Fruit fly (Drosophila melanogaster) whole organism, embryonic: Measurements from ENCODE around the gene CG8892.

Experiments used
- CG10366 ChIP-seq: fragments of 200-800 bp; sonication (Bioruptor generic); IDR thresholded peaks from 2 replicates; pipeline ENCODE4 v1.3.6; 2022; ENCODE audit warnings: missing biosample characterization, missing genetic modification characterization
- CG11695 ChIP-seq: fragments of 200-800 bp; sonication (Bioruptor generic); IDR thresholded peaks from 3 replicates; pipeline ENCODE4 v1.3.6; 2022; ENCODE audit warnings: missing biosample characterization, missing genetic modification characterization
- CG13424 ChIP-seq: fragments of 200-800 bp; sonication (Bioruptor generic); optimal IDR thresholded peaks from 2 replicates; lab custom pipeline; 2019; ENCODE audit warnings: missing biosample characterization, mild to moderate bottlenecking, missing genetic modification characterization, moderate library complexity
- CG2120 ChIP-seq: fragments of 200-800 bp; sonication (Bioruptor generic); optimal IDR thresholded peaks from 3 replicates; lab custom pipeline; 2016; ENCODE audit warnings: missing biosample characterization, missing genetic modification characterization
- CG2678 ChIP-seq: fragments of 200-800 bp; sonication (Bioruptor generic); optimal IDR thresholded peaks from 3 replicates; lab custom pipeline; 2019; ENCODE audit warnings: missing biosample characterization, mild to moderate bottlenecking, missing genetic modification characterization, moderate library complexity
- CG30431 ChIP-seq: fragments of 200-800 bp; sonication (Bioruptor generic); optimal IDR thresholded peaks from 2 replicates; lab custom pipeline; 2017; ENCODE audit warnings: missing biosample characterization, missing genetic modification characterization
- CG31441 ChIP-seq: fragments of 200-800 bp; sonication (Bioruptor generic); IDR thresholded peaks from 2 replicates; pipeline ENCODE4 v1.3.6; 2022; ENCODE audit warnings: missing biosample characterization, missing genetic modification characterization
- CG3281 ChIP-seq: fragments of 200-800 bp; sonication (Bioruptor generic); optimal IDR thresholded peaks from 3 replicates; lab custom pipeline; 2017; ENCODE audit warnings: missing biosample characterization, mild to moderate bottlenecking, missing genetic modification characterization
- CG6272 ChIP-seq: fragments of 200-800 bp; sonication (Bioruptor generic); IDR thresholded peaks from 2 replicates; pipeline ENCODE4 v1.3.6; 2022; ENCODE audit warnings: missing biosample characterization, missing genetic modification characterization
- CG9727 ChIP-seq: fragments of 200-800 bp; sonication (Bioruptor generic); optimal IDR thresholded peaks from 3 replicates; lab custom pipeline; 2017; ENCODE audit warnings: missing biosample characterization, mild to moderate bottlenecking, missing genetic modification characterization
- Drgx ChIP-seq: fragments of 200-800 bp; sonication (Bioruptor generic); IDR thresholded peaks from 2 replicates; pipeline ENCODE4 v1.3.6; 2022; ENCODE audit warnings: missing biosample characterization, missing genetic modification characterization
- GATAe ChIP-seq: fragments of 200-800 bp; sonication (Bioruptor generic); conservative IDR thresholded peaks from 2 replicates; pipeline ENCODE4 v1.3.6; 2022; ENCODE audit warnings: missing biosample characterization, missing genetic modification characterization
- Pdp1 ChIP-seq, 2 experiments: fragments of 200-800 bp; sonication (Bioruptor generic); optimal IDR thresholded peaks; 3 replicates each; lab custom pipeline; 2016; ENCODE audit warnings: missing biosample characterization in 2 of 2, missing genetic modification characterization in 2 of 2, mild to moderate bottlenecking in 1 of 2, moderate library complexity in 1 of 2
- Sox102F ChIP-seq: fragments of 200-800 bp; sonication (Bioruptor generic); optimal IDR thresholded peaks from 2 replicates; lab custom pipeline; 2018; ENCODE audit warnings: missing biosample characterization, mild to moderate bottlenecking, missing genetic modification characterization, moderate library complexity
- ci ChIP-seq: fragments of 200-800 bp; sonication (Bioruptor generic); IDR thresholded peaks from 3 replicates; pipeline ENCODE4 v1.3.6; 2022; ENCODE audit warnings: missing biosample characterization, missing genetic modification characterization
- dmrt99B ChIP-seq: fragments of 200-800 bp; sonication (Bioruptor generic); optimal IDR thresholded peaks from 2 replicates; lab custom pipeline; 2018; ENCODE audit warnings: missing biosample characterization, mild to moderate bottlenecking, missing genetic modification characterization, moderate library complexity
- grau ChIP-seq: fragments of 200-800 bp; optimal IDR thresholded peaks from 3 replicates; lab custom pipeline; 2019; ENCODE audit warnings: missing biosample characterization, mild to moderate bottlenecking, missing genetic modification characterization, moderate library complexity
- lab ChIP-seq: fragments of 200-800 bp; sonication (Bioruptor generic); optimal IDR thresholded peaks from 3 replicates; lab custom pipeline; 2017; ENCODE audit warnings: missing biosample characterization, missing genetic modification characterization, mild to moderate bottlenecking, moderate library complexity, missing genetic modification reagents
- sens ChIP-seq: fragments of 200-800 bp; sonication (Bioruptor generic); peaks from one replicate; lab custom pipeline; 2016; ENCODE audit warnings: missing biosample characterization, missing genetic modification characterization

CG8892 gene

dm6 chr2L:4930541-4930940 is 50.9 kb downstream of the CG8892 start (continued):
- TF ChIP-seq CG2678 (tag; lab: Kevin White, UChicago), result peak; percentile 37
- peak; percentile 26 for TF ChIP-seq CG13424
- peak; percentile 11 for TF ChIP-seq dmrt99B
- 0 out of 2 replicates have a peak, but pooled peaks have one; percentile 8 for TF ChIP-seq CG10366 (GFP tag; lab: Robert Waterston, UW)
- TF ChIP-seq ci, result peak; percentile 68; the same call in 2 of the 3 replicates
- peak; percentile 28 for TF ChIP-seq CG3281 (GFP tag; lab: Kevin White, UChicago)
- peak in 1 of 2 experiments; percentile 73 for TF ChIP-seq Pdp1 (GFP tag; optimal IDR thresholded peaks at IDR 0.05; lab: Kevin White, UChicago)
- peak; percentile 14 for TF ChIP-seq grau (tag; lab: Kevin White, UChicago)
- TF ChIP-seq lab, result peak; percentile 34
- TF ChIP-seq CG2120 (GFP tag; lab: Kevin White, UChicago), result peak; percentile 17
- TF ChIP-seq Drgx (GFP tag; lab: Robert Waterston, UW), result peak; percentile 44
- TF ChIP-seq CG30431 (GFP tag; lab: Kevin White, UChicago), result no peak
- TF ChIP-seq CG31441 (GFP tag; lab: Robert Waterston, UW), result no peak
- TF ChIP-seq CG9727 (GFP tag; lab: Kevin White, UChicago), result no peak
- no peak for TF ChIP-seq GATAe (GFP tag; lab: Robert Waterston, UW)
- peak; percentile 83 for TF ChIP-seq sens (GFP tag; lab: Kevin White, UChicago)
- TF ChIP-seq CG6272 (GFP tag; lab: Robert Waterston, UW), result no peak
- peak; percentile 5 for TF ChIP-seq Sox102F
- 0 out of 3 replicates have a peak, but pooled peaks have one; percentile 13 for TF ChIP-seq CG11695 (GFP tag; lab: Robert Waterston, UW)
- TF ChIP-seq, all 482 proteins: peak for 28
